Fruit fly (Drosophila melanogaster): ENCODE measurements around the gene betaNACtes1.

The betaNACtes1 gene

dm6 chrX:14169068-14169642, 3.3 kb downstream of the betaNACtes1 start, which contains the start of gene CG12480 (continued):
- TF ChIP-seq pnt (GFP tag; optimal IDR thresholded peaks at IDR 0.05), result no peak
- TF ChIP-seq ara (GFP tag; IDR thresholded peaks at IDR 0.05), result no peak; the same call in 1 of the 2 replicates
- TF ChIP-seq CG16815 (GFP tag; optimal IDR thresholded peaks at IDR 0.05), result peak; percentile 9
- no peak for TF ChIP-seq phol (tag; optimal IDR thresholded peaks at IDR 0.05)
- TF ChIP-seq Hr51 (GFP tag; optimal IDR thresholded peaks at IDR 0.05), result peak; percentile 10 to 26
- TF ChIP-seq pfk (GFP tag; optimal IDR thresholded peaks at IDR 0.05), result no peak
- no peak for TF ChIP-seq CkIIα-i1 (GFP tag; IDR thresholded peaks at IDR 0.05)
- TF ChIP-seq CG5245 (GFP tag; optimal IDR thresholded peaks at IDR 0.05), result no peak
- TF ChIP-seq CG8388 (GFP tag; optimal IDR thresholded peaks at IDR 0.05), result no peak
- TF ChIP-seq CG3281 (GFP tag; optimal IDR thresholded peaks at IDR 0.05), result peak; percentile 79
- TF ChIP-seq Nf-YA (GFP tag; IDR thresholded peaks at IDR 0.05), result no peak
- no peak for TF ChIP-seq hbn (GFP tag; IDR thresholded peaks at IDR 0.05; ENCODE audit: partially characterized antibody)
- TF ChIP-seq CG18011 (GFP tag; optimal IDR thresholded peaks at IDR 0.05), result no peak
- peak; percentile 43 for TF ChIP-seq CG13775 (GFP tag; optimal IDR thresholded peaks at IDR 0.05)
- no peak for TF ChIP-seq CG8359 (GFP tag; optimal IDR thresholded peaks at IDR 0.05; ENCODE audit: borderline replicate concordance)
- no peak for TF ChIP-seq ken (GFP tag; IDR thresholded peaks at IDR 0.05)
- no peak for TF ChIP-seq CG8290 (GFP tag; optimal IDR thresholded peaks at IDR 0.05)
- peak in 1 of 2 experiments; percentile 76 for TF ChIP-seq CG8290 (tag; optimal IDR thresholded peaks at IDR 0.05)
- TF ChIP-seq en (GFP tag; optimal IDR thresholded peaks at IDR 0.05), result no peak
- TF ChIP-seq al (GFP tag; IDR thresholded peaks at IDR 0.05), result peak; percentile 82
- TF ChIP-seq dmrt11E (tag; optimal IDR thresholded peaks at IDR 0.05), result no peak
- TF ChIP-seq disco-r (GFP tag; optimal IDR thresholded peaks at IDR 0.05), result no peak
- no peak for TF ChIP-seq gcm2 (GFP tag; optimal IDR thresholded peaks at IDR 0.05)
- TF ChIP-seq Ptx1 (GFP tag; IDR thresholded peaks at IDR 0.05), result 0 out of 2 replicates have a peak, but pooled peaks have one; percentile 23
- TF ChIP-seq salm (tag; optimal IDR thresholded peaks at IDR 0.05), result no peak
- TF ChIP-seq pho (GFP tag; optimal IDR thresholded peaks at IDR 0.05), result peak; percentile 54
- TF ChIP-seq Hsf (GFP tag; optimal IDR thresholded peaks at IDR 0.05), result peak; percentile 33
- TF ChIP-seq Xbp1 (GFP tag; optimal IDR thresholded peaks at IDR 0.05), result peak; percentile 15
- TF ChIP-seq Ada2b (GFP tag; IDR thresholded peaks at IDR 0.05), result peak; percentile 20; the same call in 1 of the 2 replicates
- TF ChIP-seq ro (GFP tag; IDR thresholded peaks at IDR 0.05), result no peak
- peak; percentile 73 for TF ChIP-seq grau (tag; optimal IDR thresholded peaks at IDR 0.05)
- no peak for TF ChIP-seq Oaz (GFP tag; IDR thresholded peaks at IDR 0.05)
- TF ChIP-seq psq (GFP tag; optimal IDR thresholded peaks at IDR 0.05), result no peak
- peak; percentile 57 for TF ChIP-seq row (GFP tag; IDR thresholded peaks at IDR 0.05)
- no peak for TF ChIP-seq MESR4 (GFP tag; optimal IDR thresholded peaks at IDR 0.05)
- peak; percentile 6 for TF ChIP-seq sens (GFP tag)
- TF ChIP-seq p53 (GFP tag; optimal IDR thresholded peaks at IDR 0.05), result no peak
- TF ChIP-seq ac (GFP tag; optimal IDR thresholded peaks at IDR 0.05), result no peak
- TF ChIP-seq ATbp (GFP tag; optimal IDR thresholded peaks at IDR 0.05), result no peak
- TF ChIP-seq CG18764 (GFP tag; optimal IDR thresholded peaks at IDR 0.05), result no peak
- TF ChIP-seq CG6791 (GFP tag; IDR thresholded peaks at IDR 0.05; ENCODE audit: partially characterized antibody), result no peak
- TF ChIP-seq NfI (GFP tag; optimal IDR thresholded peaks at IDR 0.05), result peak; percentile 62
- TF ChIP-seq Mes4 (GFP tag; optimal IDR thresholded peaks at IDR 0.05), result no peak
- peak; percentile 42 for TF ChIP-seq CG17385 (GFP tag; optimal IDR thresholded peaks at IDR 0.05)
- no peak for TF ChIP-seq CG4424 (GFP tag; optimal IDR thresholded peaks at IDR 0.05)
- TF ChIP-seq CG7745 (tag; optimal IDR thresholded peaks at IDR 0.05), result no peak
- TF ChIP-seq Mad (GFP tag; optimal IDR thresholded peaks at IDR 0.05), result no peak
- TF ChIP-seq ci (GFP tag; IDR thresholded peaks at IDR 0.05), result no peak
- no peak for TF ChIP-seq eyg (GFP tag; optimal IDR thresholded peaks at IDR 0.05)
- no peak for TF ChIP-seq CG11696 (GFP tag; IDR thresholded peaks at IDR 0.05)
- TF ChIP-seq HLH4C (GFP tag; IDR thresholded peaks at IDR 0.05; ENCODE audit: partially characterized antibody), result no peak

All from whole organism, embryonic.